Fruit fly (Drosophila melanogaster): ENCODE measurements around the gene Mi-2.
A peak's percentile ranks its signal among the peaks of the same experiment; 100 is the strongest.

Gene Mi-2

DNA sequence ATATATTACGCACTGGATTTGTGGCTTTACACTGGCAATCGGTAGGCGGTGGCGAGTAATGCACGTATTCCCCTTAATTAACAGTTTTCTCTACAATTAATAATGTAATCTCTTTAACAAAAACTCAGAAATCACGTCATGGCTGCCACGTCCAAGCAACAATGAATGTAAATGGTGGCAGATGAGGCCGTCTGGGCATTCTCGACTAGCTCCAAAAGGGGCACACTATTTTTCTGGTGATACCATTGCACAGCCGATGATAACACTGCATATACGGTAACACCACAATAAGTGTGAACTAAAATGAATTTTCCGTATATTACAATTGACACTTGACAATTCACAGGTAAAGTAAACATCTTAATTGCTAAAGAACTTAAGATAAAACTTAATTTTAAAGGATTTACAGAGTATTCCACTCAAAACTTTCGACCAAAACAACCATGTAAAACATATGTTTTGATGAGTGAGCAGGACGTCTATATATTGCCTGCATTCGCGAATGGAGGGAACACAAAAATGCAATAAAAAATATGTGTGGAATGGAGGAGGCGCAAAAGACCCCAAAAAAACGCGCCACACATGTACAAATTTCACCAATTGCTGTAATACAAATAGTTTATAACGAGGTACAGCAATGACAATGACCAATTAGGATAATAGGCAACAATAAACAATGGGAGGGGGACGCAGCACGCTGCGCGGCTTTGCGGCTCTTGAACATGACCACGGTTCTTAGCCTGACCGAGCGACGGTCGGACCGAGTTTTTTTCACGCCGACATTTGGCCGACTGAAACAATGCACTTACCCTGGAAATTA lies 571 bp downstream of the Mi-2 start (continued):
- TF ChIP-seq CG11398 (GFP tag; optimal IDR thresholded peaks at IDR 0.05) (no peak), CG11247 (GFP tag; IDR thresholded peaks at IDR 0.05) (no peak), CG31441 (GFP tag; IDR thresholded peaks at IDR 0.05) (no peak), wek (GFP tag; optimal IDR thresholded peaks at IDR 0.05) (peak; percentile 29), CG10147 (GFP tag; optimal IDR thresholded peaks at IDR 0.05) (no peak), sim (GFP tag; IDR thresholded peaks at IDR 0.05) (no peak), NC2β (GFP tag; optimal IDR thresholded peaks at IDR 0.05) (peak; percentile 30), zf30C (GFP tag; optimal IDR thresholded peaks at IDR 0.05) (no peak), gcm (GFP tag; optimal IDR thresholded peaks at IDR 0.05) (no peak), eyg (GFP tag; optimal IDR thresholded peaks at IDR 0.05) (no peak), wdn (GFP tag; IDR thresholded peaks at IDR 0.05) (no peak), chinmo (GFP tag; IDR thresholded peaks at IDR 0.05; ENCODE audit: partially characterized antibody) (peak; percentile 77; the same call in 2 of the 4 replicates), otp (GFP tag; IDR thresholded peaks at IDR 0.05) (no peak), lbe (GFP tag; optimal IDR thresholded peaks at IDR 0.05) (no peak), stwl (tag; optimal IDR thresholded peaks at IDR 0.05) (peak; percentile 71), CG14667 (GFP tag; IDR thresholded peaks at IDR 0.05) (no peak), CG11723 (GFP tag; optimal IDR thresholded peaks at IDR 0.05) (peak; percentile 14), CG2678 (tag; optimal IDR thresholded peaks at IDR 0.05) (no peak), Dref (GFP tag; IDR thresholded peaks at IDR 0.05) (peak; percentile 51), CoRest (tag; optimal IDR thresholded peaks at IDR 0.05) (no peak), CG12659 (GFP tag; optimal IDR thresholded peaks at IDR 0.05) (peak; percentile 61), CG11456 (GFP tag; IDR thresholded peaks at IDR 0.05) (no peak), CG3726 (GFP tag; IDR thresholded peaks at IDR 0.05) (no peak), CG15011 (GFP tag; optimal IDR thresholded peaks at IDR 0.05) (no peak), CG4820 (GFP tag; optimal IDR thresholded peaks at IDR 0.05) (no peak), CG6689 (GFP tag; IDR thresholded peaks at IDR 0.05) (no peak), ewg (GFP tag; optimal IDR thresholded peaks at IDR 0.05) (peak; percentile 9), tup (GFP tag; optimal IDR thresholded peaks at IDR 0.05) (no peak), CG6791 (GFP tag; IDR thresholded peaks at IDR 0.05; ENCODE audit: partially characterized antibody) (no peak), MBD-R2 (GFP tag; IDR thresholded peaks at IDR 0.05) (peak; percentile 42), seq (GFP tag; IDR thresholded peaks at IDR 0.05) (no peak), pnt (GFP tag; optimal IDR thresholded peaks at IDR 0.05) (no peak), HLH4C (GFP tag; IDR thresholded peaks at IDR 0.05; ENCODE audit: partially characterized antibody) (no peak), hbn (GFP tag; IDR thresholded peaks at IDR 0.05; ENCODE audit: partially characterized antibody) (no peak), CG18476 (GFP tag; optimal IDR thresholded peaks at IDR 0.05) (no peak), CG30403 (GFP tag; optimal IDR thresholded peaks at IDR 0.05) (no peak), grau (tag; optimal IDR thresholded peaks at IDR 0.05) (peak; percentile 34), CG7963 (GFP tag; IDR thresholded peaks at IDR 0.05; ENCODE audit: partially characterized antibody) (no peak), CG13296 (GFP tag; optimal IDR thresholded peaks at IDR 0.05) (no peak), CHES-1-like (GFP tag; optimal IDR thresholded peaks at IDR 0.05) (no peak), lola (GFP tag; optimal IDR thresholded peaks at IDR 0.05) (no peak), gcm2 (GFP tag; optimal IDR thresholded peaks at IDR 0.05) (no peak), wor (GFP tag; IDR thresholded peaks at IDR 0.05) (no peak), gro (GFP tag; optimal IDR thresholded peaks at IDR 0.05) (no peak), sna (GFP tag; IDR thresholded peaks at IDR 0.05; ENCODE audit: partially characterized antibody) (no peak), CG12219 (GFP tag; optimal IDR thresholded peaks at IDR 0.05) (no peak), CG2116 (GFP tag; optimal IDR thresholded peaks at IDR 0.05) (peak; percentile 94), ara (GFP tag; IDR thresholded peaks at IDR 0.05) (no peak), tll (GFP tag; optimal IDR thresholded peaks at IDR 0.05) (no peak)

Data from whole organism, embryonic.